Worm (Caenorhabditis elegans) whole organism, L3 larva: ENCODE data around the gene arx-2.
A peak's percentile ranks its signal among the peaks of the same experiment; 100 is the strongest.

Source experiments
- R02D3.7 ChIP-seq: fragments of 150-350 bp; optimal IDR thresholded peaks from 2 replicates; lab custom pipeline; 2014; ENCODE audit warnings: missing biosample characterization, missing genetic modification characterization
- ceh-16 ChIP-seq: sonication (generic microtip); optimal IDR thresholded peaks from 2 replicates; lab custom pipeline; 2017; ENCODE audit warnings: missing biosample characterization, missing genetic modification characterization
- ceh-82 ChIP-seq: fragments of 150-350 bp; optimal IDR thresholded peaks from 2 replicates; lab custom pipeline; 2014; ENCODE audit warnings: missing biosample characterization, missing genetic modification characterization
- ceh-9 ChIP-seq: sonication (generic microtip); optimal IDR thresholded peaks from 2 replicates; lab custom pipeline; 2018; ENCODE audit warnings: missing biosample characterization, missing genetic modification characterization
- egl-5 ChIP-seq: fragments of 150-350 bp; optimal IDR thresholded peaks from 2 replicates; lab custom pipeline; 2017; ENCODE audit warnings: missing biosample characterization, missing genetic modification reagents, missing genetic modification characterization, inconsistent platforms
- elt-2 ChIP-seq: sonication (generic microtip); optimal IDR thresholded peaks from 2 replicates; lab custom pipeline; 2016; ENCODE audit warnings: missing genetic modification reagents, mild to moderate bottlenecking, missing genetic modification characterization, missing compliant biosample characterization
- elt-3 ChIP-seq, 3 experiments: fragments of 150-350 bp in 1 of 3; sonication (generic microtip) in 2 of 3; optimal IDR thresholded peaks; 2 replicates in 2 of 3; 4 replicates in 1 of 3; lab custom pipeline; 2014 to 2017; ENCODE audit warnings: missing biosample characterization in 3 of 3, missing genetic modification characterization in 3 of 3
- eor-1 ChIP-seq, 2 experiments: fragments of 150-350 bp; optimal IDR thresholded peaks; 2 replicates each; lab custom pipeline; 2014 to 2018; ENCODE audit warnings: missing biosample characterization in 2 of 2, missing genetic modification characterization in 2 of 2
- fkh-10 ChIP-seq: sonication (generic microtip); optimal IDR thresholded peaks from 2 replicates; lab custom pipeline; 2017; ENCODE audit warnings: missing biosample characterization, missing genetic modification reagents, missing genetic modification characterization
- fkh-2 ChIP-seq: fragments of 150-350 bp; optimal IDR thresholded peaks from 2 replicates; lab custom pipeline; 2014; ENCODE audit warnings: missing biosample characterization, missing genetic modification reagents, missing genetic modification characterization
- fos-1 ChIP-seq: fragments of 150-350 bp; optimal IDR thresholded peaks from 2 replicates; lab custom pipeline; 2014; ENCODE audit warnings: missing biosample characterization, missing genetic modification characterization
- hmg-11 ChIP-seq: sonication (generic microtip); optimal IDR thresholded peaks from 2 replicates; lab custom pipeline; 2016; ENCODE audit warnings: missing genetic modification characterization, missing compliant biosample characterization
- jun-1 ChIP-seq: fragments of 150-350 bp; optimal IDR thresholded peaks from 2 replicates; lab custom pipeline; 2014; ENCODE audit warnings: missing biosample characterization, missing genetic modification reagents, missing genetic modification characterization
- lsy-12 ChIP-seq: sonication (generic microtip); optimal IDR thresholded peaks from 2 replicates; lab custom pipeline; 2016; ENCODE audit warnings: mild to moderate bottlenecking, missing genetic modification characterization, missing compliant biosample characterization
- mdl-1 ChIP-seq: fragments of 150-350 bp; optimal IDR thresholded peaks from 2 replicates; lab custom pipeline; 2014; ENCODE audit warnings: missing biosample characterization, missing genetic modification characterization
- mml-1 ChIP-seq: fragments of 150-350 bp; sonication (generic microtip); optimal IDR thresholded peaks from 3 replicates; lab custom pipeline; 2014; ENCODE audit warnings: missing biosample characterization, missing genetic modification characterization
- nfya-1 ChIP-seq: sonication (generic microtip); optimal IDR thresholded peaks from 2 replicates; lab custom pipeline; 2017; ENCODE audit warnings: missing genetic modification characterization, mild to moderate bottlenecking, missing compliant biosample characterization, antibody characterized with exemption, moderate library complexity; ENCODE audit not compliant: insufficient read depth
- nhr-11 ChIP-seq: fragments of 150-350 bp; optimal IDR thresholded peaks from 2 replicates; lab custom pipeline; 2014; ENCODE audit warnings: missing biosample characterization, missing genetic modification characterization
- nhr-12 ChIP-seq: fragments of 150-350 bp; optimal IDR thresholded peaks from 2 replicates; lab custom pipeline; 2014; ENCODE audit warnings: missing biosample characterization, missing genetic modification characterization
- nhr-23 ChIP-seq: fragments of 150-350 bp; optimal IDR thresholded peaks from 2 replicates; lab custom pipeline; 2014; ENCODE audit warnings: missing biosample characterization, missing genetic modification reagents, missing genetic modification characterization
- nhr-28 ChIP-seq: fragments of 150-350 bp; optimal IDR thresholded peaks from 2 replicates; lab custom pipeline; 2014; ENCODE audit warnings: missing biosample characterization, missing genetic modification characterization
- nhr-43 ChIP-seq: sonication (generic microtip); optimal IDR thresholded peaks from 2 replicates; lab custom pipeline; 2016; ENCODE audit warnings: mild to moderate bottlenecking, missing genetic modification characterization, missing compliant biosample characterization; ENCODE audit not compliant: poor library complexity, severe bottlenecking
- nhr-67 ChIP-seq: fragments of 150-350 bp; optimal IDR thresholded peaks from 2 replicates; lab custom pipeline; 2014; ENCODE audit warnings: missing biosample characterization, missing genetic modification characterization
- nhr-76 ChIP-seq: fragments of 150-350 bp; sonication (generic microtip); optimal IDR thresholded peaks from 5 replicates; lab custom pipeline; 2014; ENCODE audit warnings: missing biosample characterization, missing genetic modification characterization
- nhr-77 ChIP-seq: fragments of 150-350 bp; optimal IDR thresholded peaks from 2 replicates; lab custom pipeline; 2014; ENCODE audit warnings: missing biosample characterization, missing genetic modification characterization
- pha-4 ChIP-seq: fragments of 150-350 bp; optimal IDR thresholded peaks from 2 replicates; lab custom pipeline; 2014; ENCODE audit warnings: missing biosample characterization, missing genetic modification reagents, missing genetic modification characterization
- pqm-1 ChIP-seq: fragments of 150-350 bp; optimal IDR thresholded peaks from 2 replicates; lab custom pipeline; 2017; ENCODE audit warnings: missing biosample characterization, missing genetic modification characterization, inconsistent platforms
- sea-2 ChIP-seq: fragments of 150-350 bp; sonication (generic microtip); optimal IDR thresholded peaks from 4 replicates; lab custom pipeline; 2014; ENCODE audit warnings: missing biosample characterization, missing genetic modification reagents, missing genetic modification characterization
- skn-1 ChIP-seq: fragments of 150-350 bp; optimal IDR thresholded peaks from 2 replicates; lab custom pipeline; 2014; ENCODE audit warnings: missing biosample characterization, missing genetic modification characterization
- snpc-4 ChIP-seq: fragments of 150-350 bp; optimal IDR thresholded peaks from 2 replicates; lab custom pipeline; 2014; ENCODE audit warnings: missing biosample characterization, missing genetic modification characterization
- tbx-2 ChIP-seq: sonication (generic microtip); optimal IDR thresholded peaks from 2 replicates; lab custom pipeline; 2016; ENCODE audit warnings: mild to moderate bottlenecking, missing genetic modification characterization, missing compliant biosample characterization
- unc-39 ChIP-seq: sonication (generic microtip); optimal IDR thresholded peaks from 4 replicates; lab custom pipeline; 2017; ENCODE audit warnings: missing biosample characterization, missing genetic modification characterization
- unc-62 ChIP-seq: fragments of 150-350 bp; sonication (generic microtip); optimal IDR thresholded peaks from 4 replicates; lab custom pipeline; 2014; ENCODE audit warnings: missing biosample characterization, missing genetic modification reagents, missing genetic modification characterization
- zag-1 ChIP-seq: fragments of 150-350 bp; optimal IDR thresholded peaks from 2 replicates; lab custom pipeline; 2014; ENCODE audit warnings: missing biosample characterization, missing genetic modification characterization
- ztf-11 ChIP-seq: fragments of 150-350 bp; optimal IDR thresholded peaks from 2 replicates; lab custom pipeline; 2014; ENCODE audit warnings: missing biosample characterization, missing genetic modification characterization
- ztf-4 ChIP-seq: fragments of 150-350 bp; optimal IDR thresholded peaks from 2 replicates; lab custom pipeline; 2014; ENCODE audit warnings: missing biosample characterization, missing genetic modification characterization

The arx-2 gene

DNA sequence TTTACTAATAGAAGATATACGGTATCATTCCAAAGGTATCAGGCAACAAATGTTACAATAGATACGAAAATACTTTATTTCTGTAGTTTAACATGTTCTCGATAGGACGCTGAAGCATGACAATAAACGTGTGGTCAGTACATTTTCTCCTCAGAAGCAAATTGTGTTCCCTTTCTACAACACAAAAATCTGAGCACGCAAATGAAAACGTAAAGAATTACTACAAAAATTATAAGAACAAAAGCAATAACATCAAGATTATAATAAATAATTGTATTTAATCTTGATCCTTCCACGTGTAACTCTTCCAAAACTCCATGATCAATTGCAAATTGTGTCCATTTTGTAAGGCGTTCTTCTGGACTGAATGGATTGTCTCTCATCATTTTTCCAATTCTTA, 41.6 kb upstream of the arx-2 start:
- TF ChIP-seq lsy-12 (tag; lab: Kevin White, UChicago) (no peak), nhr-43 (tag; lab: Kevin White, UChicago) (no peak), jun-1 (tag; lab: Kevin White, UChicago) (no peak), egl-5 (tag; lab: Kevin White, UChicago) (no peak), R02D3.7 (tag; lab: Kevin White, UChicago) (no peak), unc-39 (tag; lab: Kevin White, UChicago) (no peak), snpc-4 (tag; lab: Kevin White, UChicago) (no peak), hmg-11 (no peak), nhr-77 (tag; lab: Kevin White, UChicago) (no peak), nfya-1 (no peak), fkh-2 (tag; lab: Kevin White, UChicago) (no peak), nhr-28 (tag; lab: Kevin White, UChicago) (no peak)

DNA sequence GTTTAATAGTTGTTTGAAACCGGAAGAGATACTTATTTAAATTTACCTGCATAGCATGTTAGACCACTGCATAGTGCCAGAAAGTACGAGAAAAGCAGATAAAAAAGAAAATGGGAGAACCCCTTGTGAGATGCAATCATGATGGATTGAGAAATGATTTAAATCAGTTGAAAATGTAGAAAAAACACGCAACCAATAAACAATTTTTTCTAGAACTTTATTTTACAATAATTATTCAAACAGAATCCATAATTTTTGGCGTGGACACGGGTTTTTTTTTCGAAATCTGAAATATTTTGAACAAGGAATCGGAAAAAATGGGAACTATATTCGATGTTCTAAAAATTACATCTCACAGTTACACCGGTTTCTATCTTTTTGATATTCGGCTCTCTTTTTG, 41.1 kb upstream of the arx-2 start, which contains the start of gene AC3.12:
Gene AC3.12, minus strand, starts transcription at position 101 of the 400 bp plus-strand sequence.
- TF ChIP-seq zag-1, result no peak
- TF ChIP-seq mdl-1 (tag; lab: Kevin White, UChicago), result no peak
- no peak for TF ChIP-seq nhr-23 (tag; lab: Kevin White, UChicago)
- no peak for TF ChIP-seq elt-2 (tag; lab: Kevin White, UChicago)
- no peak for TF ChIP-seq elt-3 (tag; optimal IDR thresholded peaks at IDR 0.05; lab: Kevin White, UChicago)
- TF ChIP-seq nhr-43 (tag; lab: Kevin White, UChicago), result no peak
- no peak for TF ChIP-seq nhr-12 (tag; lab: Kevin White, UChicago)
- no peak for TF ChIP-seq pqm-1 (tag; lab: Kevin White, UChicago)
- TF ChIP-seq ztf-11 (tag; lab: Kevin White, UChicago), result no peak
- no peak for TF ChIP-seq ztf-4 (tag; lab: Kevin White, UChicago)
- no peak for TF ChIP-seq sea-2 (GFP tag; lab: Kevin White, UChicago)
- TF ChIP-seq tbx-2 (tag; lab: Kevin White, UChicago), result no peak
- no peak for TF ChIP-seq nhr-67 (tag; lab: Kevin White, UChicago)
- TF ChIP-seq ceh-16 (tag; lab: Kevin White, UChicago), result no peak
- no peak for TF ChIP-seq fkh-10
- no peak for TF ChIP-seq R02D3.7 (tag; lab: Kevin White, UChicago)
- TF ChIP-seq ceh-82, result no peak
- TF ChIP-seq, all 47 proteins: peak for 0

DNA sequence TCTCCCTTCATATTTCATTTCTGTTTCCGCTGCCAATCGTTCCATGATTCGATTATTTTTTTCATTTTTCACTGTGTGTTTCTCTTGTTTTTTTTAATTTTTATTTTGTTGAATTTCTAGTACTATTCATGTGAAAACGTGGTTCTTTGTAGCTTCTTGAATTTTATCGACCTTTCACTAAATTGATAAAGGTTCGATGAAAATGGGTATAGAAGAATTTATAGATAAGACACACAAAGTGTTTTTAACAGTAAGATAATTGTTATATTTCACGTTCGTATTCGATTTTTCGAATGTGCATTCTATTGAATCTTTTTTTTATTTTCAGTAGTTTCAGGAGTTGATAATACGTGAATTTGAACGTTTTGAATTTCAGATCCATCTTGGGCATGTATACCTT, 33.8 kb upstream of the arx-2 start, which contains the start of gene ugt-49:
Gene ugt-49, plus strand, starts transcription at position 371 of the 400 bp plus-strand sequence.
- TF ChIP-seq mml-1 (tag; lab: Kevin White, UChicago) (no peak), lsy-12 (tag; lab: Kevin White, UChicago) (no peak), ztf-4 (tag; lab: Kevin White, UChicago) (no peak), R02D3.7 (tag; lab: Kevin White, UChicago) (no peak), nhr-76 (tag; lab: Kevin White, UChicago) (no peak), sea-2 (GFP tag; lab: Kevin White, UChicago) (no peak), nhr-23 (tag; lab: Kevin White, UChicago) (no peak), jun-1 (tag; lab: Kevin White, UChicago) (no peak), elt-2 (tag; lab: Kevin White, UChicago) (peak; percentile 63), pqm-1 (tag; lab: Kevin White, UChicago) (peak; percentile 40), pha-4 (tag; lab: Kevin White, UChicago) (peak; percentile 23), unc-62 (GFP tag; lab: Kevin White, UChicago) (no peak), skn-1 (no peak), ztf-11 (tag; lab: Kevin White, UChicago) (no peak), nhr-43 (tag; lab: Kevin White, UChicago) (no peak), fos-1 (no peak), nhr-11 (tag; lab: Kevin White, UChicago) (no peak), eor-1 (tag; optimal IDR thresholded peaks at IDR 0.05; lab: Kevin White, UChicago) (no peak)

- TF ChIP-seq nhr-23 (tag; lab: Kevin White, UChicago), result no peak
- no peak for TF ChIP-seq pha-4 (tag; lab: Kevin White, UChicago)
- no peak for TF ChIP-seq hmg-11
- no peak for TF ChIP-seq fkh-10
- peak; percentile 45 for TF ChIP-seq jun-1 (tag; lab: Kevin White, UChicago)
- TF ChIP-seq ceh-16 (tag; lab: Kevin White, UChicago), result no peak
- no peak for TF ChIP-seq nhr-76 (tag; lab: Kevin White, UChicago)
- TF ChIP-seq ceh-82, result no peak
- peak; percentile 40 for TF ChIP-seq pqm-1 (tag; lab: Kevin White, UChicago)
- TF ChIP-seq ceh-9 (tag; lab: Kevin White, UChicago), result no peak
- no peak for TF ChIP-seq nhr-43 (tag; lab: Kevin White, UChicago)
- peak; percentile 84 for TF ChIP-seq elt-2 (tag; lab: Kevin White, UChicago)
Observed at ce11 chrV:10371177-10371576, 33.0 kb upstream of the arx-2 start.
